Fruit fly (Drosophila melanogaster): Measurements from ENCODE around the gene CG7497.

DNA sequence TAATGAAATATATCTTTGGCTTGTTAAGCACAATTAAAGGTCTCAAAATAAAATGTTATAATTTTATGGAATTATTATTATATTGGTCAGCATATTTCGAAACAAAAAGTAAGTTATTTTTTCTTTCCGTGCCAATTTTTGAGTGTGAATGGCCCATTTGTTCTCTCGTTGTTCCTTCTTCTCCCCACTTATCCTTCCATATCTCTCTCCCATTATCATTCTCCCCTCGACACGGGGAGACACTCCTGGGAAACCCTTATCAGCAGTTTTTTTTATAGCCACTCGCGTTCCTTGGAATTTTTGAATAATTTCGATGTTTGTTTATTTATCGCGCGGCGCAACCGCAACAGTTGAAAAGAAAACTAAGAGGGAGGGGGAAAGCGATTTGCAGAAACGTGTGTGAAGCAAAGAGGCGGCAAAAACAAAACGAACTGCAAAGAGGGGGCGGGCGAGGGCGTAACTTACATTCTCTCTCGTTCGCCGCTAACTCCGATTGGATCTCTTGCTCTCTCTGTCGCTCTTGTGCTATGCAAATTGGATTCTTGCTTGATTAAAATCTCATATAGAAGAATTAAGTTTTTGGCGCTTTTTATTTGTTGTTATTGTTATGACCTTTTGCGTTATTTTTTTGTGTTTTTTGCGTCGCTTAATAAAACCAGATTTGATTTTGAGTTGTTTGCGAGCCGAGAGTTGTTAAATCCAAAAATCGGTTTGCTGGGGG, 34.6 kb downstream of the CG7497 start:
- peak; percentile 93 for TF ChIP-seq psq (GFP tag; optimal IDR thresholded peaks at IDR 0.05)
- peak in 1 of 2 experiments; percentile 15 for TF ChIP-seq foxo (GFP tag; optimal IDR thresholded peaks at IDR 0.05)
- no peak for TF ChIP-seq h (GFP tag; optimal IDR thresholded peaks at IDR 0.05)
- TF ChIP-seq usp (GFP tag; optimal IDR thresholded peaks at IDR 0.05) = no peak

Measured in whole organism, wandering third instar larva.